Worm (Caenorhabditis elegans) whole organism, L4 larva: ENCODE results near the gene cca-1.

Source experiments
- F26F4.8 ChIP-seq: fragments of 200-800 bp; sonication (Bioruptor generic); conservative IDR thresholded peaks from 2 replicates; pipeline ENCODE4 v1.3.6; 2022; ENCODE audit warnings: missing genetic modification characterization, missing compliant biosample characterization
- T20F7.1 ChIP-seq: fragments of 200-800 bp; sonication (Bioruptor generic); optimal IDR thresholded peaks from 2 replicates; lab custom pipeline; 2018; ENCODE audit warnings: mild to moderate bottlenecking, missing genetic modification characterization, missing compliant biosample characterization
- Y48G9A.11 ChIP-seq: fragments of 200-800 bp; sonication (Bioruptor generic); IDR thresholded peaks from 2 replicates; pipeline ENCODE4 v1.3.6; 2022; ENCODE audit warnings: missing genetic modification reagents, missing genetic modification characterization, missing compliant biosample characterization
- Y75B8A.6 ChIP-seq: fragments of 200-800 bp; sonication (Bioruptor generic); IDR thresholded peaks from 2 replicates; pipeline ENCODE4 v1.3.6; 2022; ENCODE audit warnings: missing genetic modification reagents, missing genetic modification characterization, missing compliant biosample characterization
- ZK337.2 ChIP-seq: fragments of 200-800 bp; sonication (Bioruptor generic); IDR thresholded peaks from 2 replicates; pipeline ENCODE4 v1.3.6; 2022; ENCODE audit warnings: missing genetic modification reagents, missing genetic modification characterization, missing compliant biosample characterization
- ZK546.5 ChIP-seq, 2 experiments: sonication (generic microtip); optimal IDR thresholded peaks; 2 replicates each; lab custom pipeline; 2017; ENCODE audit warnings: missing biosample characterization in 2 of 2, missing genetic modification characterization in 2 of 2
- aha-1 ChIP-seq: fragments of 150-350 bp; peaks from one replicate; lab custom pipeline; 2014; ENCODE audit warnings: missing biosample characterization, missing genetic modification characterization
- ceh-28 ChIP-seq: fragments of 150-350 bp; optimal IDR thresholded peaks from 2 replicates; lab custom pipeline; 2014; ENCODE audit warnings: missing biosample characterization, missing genetic modification reagents, missing genetic modification characterization
- cey-2 ChIP-seq: sonication (generic microtip); optimal IDR thresholded peaks from 3 replicates; lab custom pipeline; 2017; ENCODE audit warnings: missing genetic modification characterization, mild to moderate bottlenecking, missing compliant biosample characterization, antibody characterized with exemption, borderline replicate concordance; ENCODE audit not compliant: insufficient read depth
- ctbp-1 ChIP-seq: fragments of 200-800 bp; sonication (Bioruptor generic); IDR thresholded peaks from 2 replicates; pipeline ENCODE4 v1.3.6; 2022; ENCODE audit warnings: missing genetic modification reagents, missing genetic modification characterization, missing compliant biosample characterization
- daf-19 ChIP-seq: fragments of 200-800 bp; sonication (Bioruptor generic); conservative IDR thresholded peaks from 2 replicates; pipeline ENCODE4 v1.3.6; 2022; ENCODE audit warnings: missing genetic modification characterization, missing compliant biosample characterization
- daf-8 ChIP-seq: fragments of 200-800 bp; sonication (Bioruptor generic); IDR thresholded peaks from 2 replicates; pipeline ENCODE4 v1.3.6; 2022; ENCODE audit warnings: missing genetic modification characterization, missing compliant biosample characterization
- dmd-6 ChIP-seq: fragments of 200-800 bp; sonication (Bioruptor generic); IDR thresholded peaks from 2 replicates; pipeline ENCODE4 v1.3.6; 2022; ENCODE audit warnings: missing genetic modification reagents, missing genetic modification characterization, missing compliant biosample characterization
- dmd-8 ChIP-seq: fragments of 200-800 bp; sonication (Bioruptor generic); IDR thresholded peaks from 2 replicates; pipeline ENCODE4 v1.3.6; 2022; ENCODE audit warnings: missing genetic modification characterization, missing compliant biosample characterization
- dmd-9 ChIP-seq: fragments of 200-800 bp; sonication (Bioruptor generic); IDR thresholded peaks from 2 replicates; pipeline ENCODE4 v1.3.6; 2022; ENCODE audit warnings: missing genetic modification reagents, missing genetic modification characterization, missing compliant biosample characterization
- duxl-1 ChIP-seq: sonication (generic microtip); optimal IDR thresholded peaks from 2 replicates; lab custom pipeline; 2016; ENCODE audit warnings: mild to moderate bottlenecking, missing genetic modification characterization, moderate library complexity, missing compliant biosample characterization; ENCODE audit not compliant: poor library complexity
- egl-27 ChIP-seq: sonication (generic microtip); optimal IDR thresholded peaks from 3 replicates; lab custom pipeline; 2017; ENCODE audit warnings: missing biosample characterization, missing genetic modification reagents, missing genetic modification characterization
- egl-43 ChIP-seq: fragments of 200-800 bp; sonication (Bioruptor generic); IDR thresholded peaks from 2 replicates; pipeline ENCODE4 v1.3.6; 2022; ENCODE audit warnings: missing genetic modification reagents, missing genetic modification characterization, missing compliant biosample characterization
- fkh-10 ChIP-seq: fragments of 150-350 bp; optimal IDR thresholded peaks from 2 replicates; lab custom pipeline; 2014; ENCODE audit warnings: missing biosample characterization, missing genetic modification reagents, missing genetic modification characterization
- hlh-11 ChIP-seq: fragments of 200-800 bp; sonication (Bioruptor generic); optimal IDR thresholded peaks from 2 replicates; lab custom pipeline; 2018; ENCODE audit warnings: mild to moderate bottlenecking, missing genetic modification characterization, missing compliant biosample characterization
- hlh-30 ChIP-seq: sonication (generic microtip); optimal IDR thresholded peaks from 2 replicates; lab custom pipeline; 2017; ENCODE audit warnings: antibody characterized with exemption, mild to moderate bottlenecking, missing genetic modification characterization, missing compliant biosample characterization; ENCODE audit not compliant: insufficient read depth
- lim-7 ChIP-seq: fragments of 200-800 bp; sonication (Bioruptor generic); IDR thresholded peaks from 2 replicates; pipeline ENCODE4 v1.3.6; 2022; ENCODE audit warnings: missing genetic modification characterization, missing compliant biosample characterization
- lin-13 ChIP-seq: fragments of 150-350 bp; optimal IDR thresholded peaks from 2 replicates; lab custom pipeline; 2014; ENCODE audit warnings: missing biosample characterization, missing genetic modification reagents, missing genetic modification characterization
- lin-15B ChIP-seq: fragments of 150-350 bp; sonication (generic microtip); optimal IDR thresholded peaks from 3 replicates; lab custom pipeline; 2014; ENCODE audit warnings: missing biosample characterization, missing genetic modification characterization
- lin-38 ChIP-seq: fragments of 200-800 bp; sonication (Bioruptor generic); IDR thresholded peaks from 2 replicates; pipeline ENCODE4 v1.3.6; 2022; ENCODE audit warnings: missing genetic modification reagents, missing genetic modification characterization, missing compliant biosample characterization
- lir-3 ChIP-seq: sonication (generic microtip); optimal IDR thresholded peaks from 2 replicates; lab custom pipeline; 2016; ENCODE audit warnings: mild to moderate bottlenecking, missing genetic modification characterization, missing compliant biosample characterization
- madf-9 ChIP-seq: fragments of 200-800 bp; sonication (Bioruptor generic); conservative IDR thresholded peaks from 2 replicates; pipeline ENCODE4 v1.3.6; 2022; ENCODE audit warnings: missing genetic modification reagents, missing genetic modification characterization, missing compliant biosample characterization
- mdt-29 ChIP-seq: fragments of 200-800 bp; sonication (Bioruptor generic); IDR thresholded peaks from 2 replicates; pipeline ENCODE4 v1.3.6; 2022; ENCODE audit warnings: missing genetic modification reagents, missing genetic modification characterization, missing compliant biosample characterization
- mep-1 ChIP-seq: fragments of 150-350 bp; sonication (generic microtip); optimal IDR thresholded peaks from 3 replicates; lab custom pipeline; 2014; ENCODE audit warnings: missing biosample characterization, missing genetic modification characterization
- mes-2 ChIP-seq: sonication (generic microtip); optimal IDR thresholded peaks from 2 replicates; lab custom pipeline; 2016; ENCODE audit warnings: missing genotype, mild to moderate bottlenecking, missing genetic modification characterization, missing compliant biosample characterization; ENCODE audit not compliant: poor library complexity, severe bottlenecking
- mxl-2 ChIP-seq: fragments of 200-800 bp; sonication (Bioruptor generic); conservative IDR thresholded peaks from 2 replicates; pipeline ENCODE4 v1.3.6; 2022; ENCODE audit warnings: missing genetic modification reagents, missing genetic modification characterization, missing compliant biosample characterization
- mxl-3 ChIP-seq: fragments of 200-800 bp; sonication (Bioruptor generic); optimal IDR thresholded peaks from 2 replicates; lab custom pipeline; 2018; ENCODE audit warnings: mild to moderate bottlenecking, missing genetic modification characterization, missing compliant biosample characterization
- nhr-11 ChIP-seq: fragments of 150-350 bp; optimal IDR thresholded peaks from 2 replicates; lab custom pipeline; 2014; ENCODE audit warnings: missing biosample characterization, missing genetic modification characterization
- nhr-111 ChIP-seq: fragments of 200-800 bp; sonication (Bioruptor generic); optimal IDR thresholded peaks from 2 replicates; lab custom pipeline; 2018; ENCODE audit warnings: mild to moderate bottlenecking, missing genetic modification characterization, missing compliant biosample characterization
- nhr-237 ChIP-seq: sonication (generic microtip); optimal IDR thresholded peaks from 2 replicates; lab custom pipeline; 2017; ENCODE audit warnings: missing biosample characterization, missing genetic modification characterization
- nhr-42 ChIP-seq: fragments of 200-800 bp; sonication (Bioruptor generic); IDR thresholded peaks from 2 replicates; pipeline ENCODE4 v1.3.6; 2022; ENCODE audit warnings: missing genetic modification characterization, missing compliant biosample characterization
- nhr-48 ChIP-seq: sonication (generic microtip); optimal IDR thresholded peaks from 2 replicates; lab custom pipeline; 2016; ENCODE audit warnings: mild to moderate bottlenecking, missing genetic modification characterization, missing compliant biosample characterization
- nhr-6 ChIP-seq: fragments of 150-350 bp; optimal IDR thresholded peaks from 2 replicates; lab custom pipeline; 2014; ENCODE audit warnings: missing biosample characterization, missing genetic modification characterization
- pqm-1 ChIP-seq: sonication (generic microtip); optimal IDR thresholded peaks from 2 replicates; lab custom pipeline; 2017; ENCODE audit warnings: missing biosample characterization, missing genetic modification characterization
- sdz-12 ChIP-seq: fragments of 200-800 bp; sonication (Bioruptor generic); optimal IDR thresholded peaks from 2 replicates; lab custom pipeline; 2018; ENCODE audit warnings: mild to moderate bottlenecking, missing genetic modification characterization, missing compliant biosample characterization
- skn-1 ChIP-seq: fragments of 150-350 bp; optimal IDR thresholded peaks from 2 replicates; lab custom pipeline; 2014; ENCODE audit warnings: missing biosample characterization, missing genetic modification characterization
- snpc-1.2 ChIP-seq: fragments of 200-800 bp; sonication (Bioruptor generic); IDR thresholded peaks from 2 replicates; pipeline ENCODE4 v1.3.6; 2022; ENCODE audit warnings: missing genetic modification reagents, missing genetic modification characterization, missing compliant biosample characterization
- spr-1 ChIP-seq: sonication (generic microtip); optimal IDR thresholded peaks from 2 replicates; lab custom pipeline; 2016; ENCODE audit warnings: mild to moderate bottlenecking, missing genetic modification characterization, missing compliant biosample characterization
- unc-62 ChIP-seq, 3 experiments: fragments of 150-350 bp in 1 of 3; sonication (generic microtip); optimal IDR thresholded peaks in 2 of 3; peaks in 1 of 3; 1 replicate in 1 of 3; 2 replicates in 2 of 3; lab custom pipeline; 2014 to 2017; ENCODE audit warnings: missing biosample characterization in 3 of 3, missing genetic modification characterization in 3 of 3, missing genetic modification reagents in 3 of 3, missing genotype in 1 of 3
- vab-7 ChIP-seq: fragments of 200-800 bp; sonication (Bioruptor generic); IDR thresholded peaks from 2 replicates; pipeline ENCODE4 v1.3.6; 2022; ENCODE audit warnings: missing genetic modification reagents, missing genetic modification characterization, missing compliant biosample characterization
- zag-1 ChIP-seq: fragments of 150-350 bp; optimal IDR thresholded peaks from 2 replicates; lab custom pipeline; 2014; ENCODE audit warnings: missing biosample characterization, missing genetic modification characterization
- zfp-2 ChIP-seq: sonication (generic microtip); optimal IDR thresholded peaks from 2 replicates; lab custom pipeline; 2016; ENCODE audit warnings: mild to moderate bottlenecking, missing genetic modification characterization, missing compliant biosample characterization
- zfp-3 ChIP-seq: fragments of 200-800 bp; sonication (Bioruptor generic); conservative IDR thresholded peaks from 2 replicates; pipeline ENCODE4 v1.3.6; 2022; ENCODE audit warnings: missing genetic modification reagents, missing genetic modification characterization, missing compliant biosample characterization
- zip-2 ChIP-seq: fragments of 150-350 bp; optimal IDR thresholded peaks from 2 replicates; lab custom pipeline; 2014; ENCODE audit warnings: missing biosample characterization, missing genetic modification characterization
- ztf-11 ChIP-seq: fragments of 150-350 bp; optimal IDR thresholded peaks from 2 replicates; lab custom pipeline; 2014; ENCODE audit warnings: missing biosample characterization, missing genetic modification characterization
- ztf-7 ChIP-seq: fragments of 150-350 bp; optimal IDR thresholded peaks from 2 replicates; lab custom pipeline; 2014; ENCODE audit warnings: missing biosample characterization, missing genetic modification characterization

The cca-1 gene

DNA sequence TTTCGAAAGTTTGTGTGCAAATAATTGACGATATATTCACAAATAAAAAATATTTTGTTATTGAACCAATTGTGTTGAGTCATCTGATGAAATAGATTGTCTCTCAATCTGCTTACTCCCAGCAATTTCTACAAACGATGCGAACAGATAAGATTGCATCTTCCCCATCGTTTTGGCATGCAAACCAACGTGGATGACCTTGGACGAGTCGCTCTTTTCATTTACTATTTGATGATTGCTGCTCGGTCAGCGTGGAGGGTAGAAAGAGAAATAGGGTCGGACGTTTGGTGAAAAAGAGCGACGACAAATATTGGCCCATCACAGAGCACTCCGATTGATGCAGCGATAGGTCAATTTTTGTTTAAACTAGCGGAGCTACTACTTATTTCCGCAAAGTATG, 50.0 kb downstream of the cca-1 start (continued):
- TF ChIP-seq dmd-9 (GFP tag; lab: Robert Waterston, UW), result no peak
- TF ChIP-seq snpc-1.2 (GFP tag; lab: Robert Waterston, UW), result no peak
- TF ChIP-seq fkh-10 (GFP tag; lab: Kevin White, UChicago), result no peak
- TF ChIP-seq egl-43 (GFP tag; lab: Robert Waterston, UW), result peak; percentile 42; the same call in 1 of the 2 replicates
- TF ChIP-seq zfp-2 (tag; lab: Kevin White, UChicago), result no peak
- TF ChIP-seq egl-27 (tag; lab: Kevin White, UChicago), result no peak
- TF ChIP-seq skn-1 (tag; lab: Kevin White, UChicago), result no peak
- TF ChIP-seq nhr-11, result peak; percentile 67
- TF ChIP-seq dmd-8 (GFP tag; lab: Robert Waterston, UW), result no peak
- no peak for TF ChIP-seq nhr-48 (tag; lab: Kevin White, UChicago)
- no peak for TF ChIP-seq ZK546.5 (tag; optimal IDR thresholded peaks at IDR 0.05; lab: Kevin White, UChicago)
- no peak for TF ChIP-seq nhr-237
- no peak for TF ChIP-seq vab-7
- no peak for TF ChIP-seq lin-38
- no peak for TF ChIP-seq madf-9 (GFP tag; lab: Robert Waterston, UW)
- TF ChIP-seq dmd-6 (GFP tag; lab: Robert Waterston, UW), result peak; percentile 30; the same call in 1 of the 2 replicates
- no peak for TF ChIP-seq Y48G9A.11
- no peak for TF ChIP-seq T20F7.1 (GFP tag; lab: Kevin White, UChicago)
- TF ChIP-seq lir-3 (tag; lab: Kevin White, UChicago), result no peak
- no peak for TF ChIP-seq lim-7 (GFP tag; lab: Robert Waterston, UW)
- peak; percentile 18 for TF ChIP-seq nhr-111 (GFP tag; lab: Kevin White, UChicago)
- TF ChIP-seq spr-1 (tag; lab: Kevin White, UChicago), result no peak
- TF ChIP-seq hlh-30, result peak; percentile 50
- TF ChIP-seq Y75B8A.6 (GFP tag; lab: Robert Waterston, UW), result no peak
- peak; percentile 6 for TF ChIP-seq aha-1
- peak; percentile 75 for TF ChIP-seq mep-1 (tag; lab: Kevin White, UChicago)
- no peak for TF ChIP-seq lin-13 (GFP tag; lab: Kevin White, UChicago)
- TF ChIP-seq daf-8 (GFP tag; lab: Robert Waterston, UW), result no peak
- no peak for TF ChIP-seq mxl-2 (GFP tag; lab: Robert Waterston, UW)
- TF ChIP-seq nhr-42 (GFP tag; lab: Robert Waterston, UW), result 0 out of 2 replicates have a peak, but pooled peaks have one; percentile 13
- no peak for TF ChIP-seq lin-15B (tag; lab: Kevin White, UChicago)
- no peak for TF ChIP-seq ctbp-1 (GFP tag; lab: Robert Waterston, UW)
- TF ChIP-seq zag-1, result no peak
- TF ChIP-seq mxl-3, result peak; percentile 70
- peak; percentile 51 for TF ChIP-seq duxl-1 (tag; lab: Kevin White, UChicago)
- TF ChIP-seq sdz-12 (GFP tag; lab: Kevin White, UChicago), result no peak
- TF ChIP-seq unc-62 (GFP tag; optimal IDR thresholded peaks at IDR 0.05 in 1 of 2; lab: Kevin White, UChicago), result peak in 1 of 2 experiments; percentile 98
- no peak for TF ChIP-seq unc-62 (tag; optimal IDR thresholded peaks at IDR 0.05; lab: Kevin White, UChicago)
- no peak for TF ChIP-seq F26F4.8 (GFP tag; lab: Robert Waterston, UW)
- no peak for TF ChIP-seq ztf-11 (tag; lab: Kevin White, UChicago)
- no peak for TF ChIP-seq ceh-28 (tag; lab: Kevin White, UChicago)
- peak; percentile 71 for TF ChIP-seq nhr-6 (tag; lab: Kevin White, UChicago)
- TF ChIP-seq hlh-11 (tag; lab: Kevin White, UChicago), result peak; percentile 60
- TF ChIP-seq zip-2 (tag; lab: Kevin White, UChicago), result peak; percentile 50
- TF ChIP-seq daf-19 (GFP tag; lab: Robert Waterston, UW), result 0 out of 2 replicates have a peak, but pooled peaks have one; percentile 18
- TF ChIP-seq mes-2 (tag; lab: Kevin White, UChicago), result peak; percentile 59
- no peak for TF ChIP-seq cey-2 (tag; lab: Kevin White, UChicago)
- TF ChIP-seq ztf-7 (tag; lab: Kevin White, UChicago), result peak; percentile 97
- TF ChIP-seq mdt-29, result no peak
- TF ChIP-seq pqm-1 (tag; lab: Kevin White, UChicago), result peak; percentile 45
- TF ChIP-seq zfp-3 (GFP tag; lab: Robert Waterston, UW), result no peak
- no peak for TF ChIP-seq ZK337.2
